Fruit fly (Drosophila melanogaster): ENCODE measurements around the gene CG13708.

DNA sequence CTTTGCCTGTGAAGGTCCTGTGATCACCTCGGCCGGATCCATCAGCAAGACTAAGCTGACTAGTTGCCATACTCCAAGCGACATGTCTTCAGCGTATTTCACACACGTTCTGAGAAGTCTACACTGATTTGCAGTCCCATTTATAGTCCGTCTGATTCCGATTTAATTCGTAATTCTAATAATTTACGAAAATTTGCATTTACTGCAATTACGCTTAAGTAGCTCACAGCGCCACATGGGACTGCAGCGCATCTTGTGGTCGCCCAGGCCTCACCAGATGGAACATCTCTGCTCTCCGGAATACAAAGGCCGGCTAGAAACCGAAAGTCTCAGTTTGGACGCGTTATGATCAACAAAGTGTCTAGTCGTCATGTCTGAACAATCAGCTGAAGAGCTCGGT, 28.2 kb downstream of the CG13708 start, which contains the start of gene CG7509:
- TF ChIP-seq CG8301 (tag; optimal IDR thresholded peaks at IDR 0.05) (no peak), CG13204 (GFP tag; optimal IDR thresholded peaks at IDR 0.05) (no peak)

All from whole organism, pupa.